Fruit fly (Drosophila melanogaster): ENCODE results near the gene crq.
A peak's percentile ranks its signal among the peaks of the same experiment; 100 is the strongest.

Gene crq

DNA sequence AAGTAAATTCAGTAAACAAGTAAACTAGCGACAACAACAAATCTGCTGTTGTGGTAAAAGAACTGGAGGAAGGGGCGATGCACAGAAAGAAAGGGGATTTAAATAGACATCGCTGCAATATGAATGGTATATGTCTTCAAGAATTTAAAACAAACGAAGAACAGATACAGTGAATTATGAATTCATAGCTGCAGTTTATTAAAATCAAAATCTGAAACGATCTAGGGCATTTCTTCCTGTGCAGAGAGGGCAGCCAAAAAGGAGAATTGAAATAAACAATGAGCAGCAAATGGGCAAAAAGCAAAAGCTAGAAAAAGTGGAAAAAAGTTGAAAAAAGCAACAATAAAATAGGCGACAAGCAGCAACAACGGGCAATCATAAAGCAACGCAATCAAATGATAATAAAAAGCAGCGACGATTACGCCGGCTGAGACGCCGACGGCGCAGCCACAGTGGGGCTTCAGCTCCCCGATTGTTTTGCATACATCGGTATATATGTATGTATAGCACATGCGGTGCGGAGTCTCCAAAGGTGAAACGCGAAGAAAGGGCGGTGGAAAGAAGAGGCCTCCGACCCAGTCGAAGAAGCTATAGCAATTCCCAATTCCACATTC lies 16.0 kb upstream of the crq start (continued):
- TF ChIP-seq dsx (GFP tag; optimal IDR thresholded peaks at IDR 0.05; ENCODE audit: poor library complexity, severe bottlenecking) (peak; percentile 45), CG6854 (GFP tag; optimal IDR thresholded peaks at IDR 0.05) (no peak), CG8319 (GFP tag; optimal IDR thresholded peaks at IDR 0.05) (no peak), esn (GFP tag; optimal IDR thresholded peaks at IDR 0.05) (peak; percentile 47), CG8632 (GFP tag; optimal IDR thresholded peaks at IDR 0.05) (no peak), eg (GFP tag; IDR thresholded peaks at IDR 0.05) (peak; percentile 84), CG8119 (GFP tag; IDR thresholded peaks at IDR 0.05) (peak; percentile 76), acj6 (GFP tag; optimal IDR thresholded peaks at IDR 0.05) (peak; percentile 40), Eip93F (GFP tag; optimal IDR thresholded peaks at IDR 0.05) (no peak), CG31627 (GFP tag; optimal IDR thresholded peaks at IDR 0.05) (peak; percentile 37), net (GFP tag; optimal IDR thresholded peaks at IDR 0.05) (peak; percentile 76), CG6808 (GFP tag; optimal IDR thresholded peaks at IDR 0.05) (peak; percentile 45), Blimp-1 (GFP tag; optimal IDR thresholded peaks at IDR 0.05) (no peak), Hr39 (GFP tag; optimal IDR thresholded peaks at IDR 0.05) (peak; percentile 21), Met (GFP tag; optimal IDR thresholded peaks at IDR 0.05) (peak; percentile 54), salr (GFP tag; optimal IDR thresholded peaks at IDR 0.05) (peak in 1 of 2 experiments; percentile 69), CG32006 (GFP tag; optimal IDR thresholded peaks at IDR 0.05) (peak; percentile 87), CG11762 (GFP tag; optimal IDR thresholded peaks at IDR 0.05; ENCODE audit: insufficient read depth) (peak; percentile 42), Gug (GFP tag; IDR thresholded peaks at IDR 0.05) (peak; percentile 72), Ets96B (tag; optimal IDR thresholded peaks at IDR 0.05) (peak; percentile 65), CG11294 (GFP tag; IDR thresholded peaks at IDR 0.05) (peak; percentile 25; the same call in 1 of the 2 replicates), CG3032 (tag; optimal IDR thresholded peaks at IDR 0.05) (peak; percentile 30), CG7368 (GFP tag; optimal IDR thresholded peaks at IDR 0.05) (peak; percentile 47), achi (GFP tag; optimal IDR thresholded peaks at IDR 0.05) (peak; percentile 43), pdm3 (GFP tag; optimal IDR thresholded peaks at IDR 0.05) (peak; percentile 55), OdsH (GFP tag; optimal IDR thresholded peaks at IDR 0.05) (peak; percentile 61), CG9139 (GFP tag; optimal IDR thresholded peaks at IDR 0.05) (no peak)

DNA sequence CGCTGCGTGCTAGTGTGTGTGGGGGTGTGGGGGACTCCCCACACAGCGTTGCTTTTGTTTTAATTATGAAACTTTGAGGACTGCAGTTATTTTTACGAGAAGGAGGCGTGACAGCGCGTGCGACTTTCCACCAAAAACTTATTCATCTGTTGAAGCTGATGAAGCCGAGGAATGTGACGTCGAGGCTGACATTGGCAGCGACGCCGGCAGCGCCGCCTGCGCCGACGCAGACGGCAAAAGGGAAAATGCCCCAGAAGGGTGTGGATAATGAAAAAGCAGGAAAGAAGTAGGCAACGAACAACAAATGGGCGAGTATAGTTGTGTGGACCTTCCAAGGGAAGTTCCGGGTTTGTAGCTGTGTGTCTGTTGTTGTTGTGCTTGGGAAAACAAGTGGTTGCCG lies 14.9 kb upstream of the crq start:
- TF ChIP-seq Hr4 (GFP tag; optimal IDR thresholded peaks at IDR 0.05): no peak
- TF ChIP-seq CG8119 (GFP tag; IDR thresholded peaks at IDR 0.05): no peak
- TF ChIP-seq salr (GFP tag; optimal IDR thresholded peaks at IDR 0.05): no peak
- TF ChIP-seq Gug (GFP tag; IDR thresholded peaks at IDR 0.05): no peak
- TF ChIP-seq CG31627 (GFP tag; optimal IDR thresholded peaks at IDR 0.05): no peak
- no peak for TF ChIP-seq CG32006 (GFP tag; optimal IDR thresholded peaks at IDR 0.05)

DNA sequence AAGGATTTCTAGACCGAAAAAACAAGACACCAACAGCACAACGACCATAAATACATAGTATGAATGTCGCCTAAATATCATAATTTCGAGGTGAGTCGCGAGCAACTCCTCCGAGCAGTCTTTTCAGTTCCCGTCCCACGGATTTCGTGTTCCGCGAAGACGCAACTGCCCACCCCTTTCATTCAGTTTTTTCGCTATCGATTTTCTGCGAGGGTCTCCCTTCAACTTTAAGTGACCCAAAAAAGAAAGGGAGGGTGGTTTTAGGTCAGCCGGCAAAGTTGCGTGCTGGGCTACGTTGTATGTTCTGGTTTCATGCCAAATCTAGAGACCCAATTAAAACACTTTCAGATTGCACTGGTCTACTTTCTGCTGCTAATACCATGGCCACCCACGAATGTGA lies 2.9 kb upstream of the crq start:
- TF ChIP-seq Hr38 (GFP tag; optimal IDR thresholded peaks at IDR 0.05): no peak
- no peak for TF ChIP-seq ss (GFP tag; optimal IDR thresholded peaks at IDR 0.05)
- no peak for TF ChIP-seq CG6792 (GFP tag; optimal IDR thresholded peaks at IDR 0.05)
- TF ChIP-seq dac (GFP tag; optimal IDR thresholded peaks at IDR 0.05): no peak
- no peak for TF ChIP-seq Met (GFP tag; optimal IDR thresholded peaks at IDR 0.05)
- no peak for TF ChIP-seq Hr39 (GFP tag; optimal IDR thresholded peaks at IDR 0.05)
- no peak for TF ChIP-seq dsx (GFP tag; optimal IDR thresholded peaks at IDR 0.05; ENCODE audit: poor library complexity, severe bottlenecking)
- no peak for TF ChIP-seq net (GFP tag; optimal IDR thresholded peaks at IDR 0.05)
- no peak for TF ChIP-seq eg (GFP tag; IDR thresholded peaks at IDR 0.05)
- TF ChIP-seq Eip93F (GFP tag; optimal IDR thresholded peaks at IDR 0.05): no peak
- no peak for TF ChIP-seq CG34406 (GFP tag; optimal IDR thresholded peaks at IDR 0.05)
- no peak for TF ChIP-seq Smox (GFP tag; optimal IDR thresholded peaks at IDR 0.05)
- no peak for TF ChIP-seq Eip75B (GFP tag; optimal IDR thresholded peaks at IDR 0.05)
- TF ChIP-seq esn (GFP tag; optimal IDR thresholded peaks at IDR 0.05): no peak
- no peak for TF ChIP-seq CG7368 (GFP tag; optimal IDR thresholded peaks at IDR 0.05)
- no peak for TF ChIP-seq CG6854 (GFP tag; optimal IDR thresholded peaks at IDR 0.05)

Data from whole organism, prepupa.